Fruit fly (Drosophila melanogaster) S2 (cell line): Measurements from ENCODE around the gene Ccdc85.

Experiments
- CG8478 ChIP-seq: fragments of >200 bp; optimal IDR thresholded peaks from 2 replicates; lab custom pipeline; 2018
- CTCF ChIP-seq, 2 experiments: fragments of >200 bp; optimal IDR thresholded peaks; 2 replicates each; lab custom pipeline; 2018

DNA sequence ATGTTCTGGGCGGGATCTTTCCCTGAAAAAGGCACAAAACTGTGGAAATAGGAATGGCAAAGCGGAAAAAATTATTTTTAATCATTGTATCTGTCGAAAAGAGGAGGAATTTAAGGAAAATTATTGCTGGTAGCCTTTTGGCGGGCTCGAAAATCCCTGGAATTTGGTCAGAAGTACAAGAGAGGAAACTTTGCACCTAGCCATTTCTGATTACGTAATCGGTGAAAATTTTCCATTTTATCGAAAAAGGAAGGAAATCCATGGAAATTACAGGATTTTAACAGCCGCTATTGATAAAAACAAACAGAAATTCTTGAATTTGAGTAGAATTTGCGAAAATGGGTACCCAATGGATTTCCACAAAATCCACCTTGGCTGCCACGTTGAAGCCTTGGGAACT, 12.3 kb upstream of the Ccdc85 start:
- TF ChIP-seq CG8478 (no peak), CTCF (optimal IDR thresholded peaks at IDR 0.05; lab: Kevin White, UChicago) (no peak)
